Worm (Caenorhabditis elegans): Measurements from ENCODE around the gene str-173.

DNA sequence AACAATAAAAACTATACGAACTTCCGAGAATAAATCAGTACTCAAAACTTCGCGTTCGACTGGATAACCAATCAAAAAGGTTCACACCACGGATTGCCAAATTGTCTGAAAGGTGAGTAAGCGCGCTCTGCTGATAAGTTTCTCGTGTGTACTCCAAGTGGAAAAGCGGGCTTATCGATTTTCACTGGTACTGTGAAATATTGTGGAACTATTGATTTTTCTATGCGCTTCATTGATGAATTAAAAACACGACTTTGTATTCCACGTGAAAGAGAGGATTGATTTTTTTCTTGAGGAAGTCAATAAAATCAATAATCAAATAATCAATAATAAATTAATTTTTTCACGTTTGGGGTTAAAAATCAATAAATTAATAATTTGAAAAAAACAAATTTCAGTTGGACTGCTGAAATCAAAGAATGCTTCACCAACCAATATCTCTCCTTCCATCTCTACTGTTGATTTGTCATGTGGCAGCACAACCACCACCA lies 44.1 kb downstream of the str-173 start, which contains the start of gene T08B6.4:
- TF ChIP-seq nhr-12 (tag; optimal IDR thresholded peaks at IDR 0.05) (no peak), lin-13 (tag; optimal IDR thresholded peaks at IDR 0.05) (no peak), unc-62 (GFP tag; optimal IDR thresholded peaks at IDR 0.05) (no peak), elt-3 (tag; optimal IDR thresholded peaks at IDR 0.05) (no peak), ces-1 (GFP tag; optimal IDR thresholded peaks at IDR 0.05) (no peak), nhr-237 (tag; optimal IDR thresholded peaks at IDR 0.05) (no peak), ztf-11 (tag; optimal IDR thresholded peaks at IDR 0.05) (no peak), zip-8 (tag; optimal IDR thresholded peaks at IDR 0.05) (no peak), unc-39 (tag; optimal IDR thresholded peaks at IDR 0.05) (no peak), lsy-2 (tag; optimal IDR thresholded peaks at IDR 0.05) (no peak), nhr-76 (tag; optimal IDR thresholded peaks at IDR 0.05) (no peak), sem-2 (GFP tag; optimal IDR thresholded peaks at IDR 0.05) (no peak), snpc-4 (tag; optimal IDR thresholded peaks at IDR 0.05) (no peak)
